Worm (Caenorhabditis elegans) whole organism, early embryonic: ENCODE results near the gene nhr-34.

ENCODE experiments used
- B0310.2 ChIP-seq: sonication (generic microtip); optimal IDR thresholded peaks from 2 replicates; lab custom pipeline; 2016; ENCODE audit warnings: mild to moderate bottlenecking, missing genetic modification characterization, missing compliant biosample characterization
- F13C5.2 ChIP-seq: sonication (generic microtip); optimal IDR thresholded peaks from 2 replicates; lab custom pipeline; 2017; ENCODE audit warnings: mild to moderate bottlenecking, missing genetic modification characterization, inconsistent platforms, missing compliant biosample characterization
- aly-1 ChIP-seq: sonication (generic microtip); optimal IDR thresholded peaks from 2 replicates; lab custom pipeline; 2016; ENCODE audit warnings: missing genetic modification characterization, missing compliant biosample characterization
- ama-1 ChIP-seq: fragments of 150-350 bp; optimal IDR thresholded peaks from 2 replicates; lab custom pipeline; 2014
- ceh-13 ChIP-seq: fragments of 200-800 bp; sonication (Bioruptor generic); optimal IDR thresholded peaks from 2 replicates; lab custom pipeline; 2018; ENCODE audit warnings: mild to moderate bottlenecking, missing genetic modification characterization, missing compliant biosample characterization
- ceh-36 ChIP-seq: sonication (generic microtip); optimal IDR thresholded peaks from 2 replicates; lab custom pipeline; 2016; ENCODE audit warnings: missing genetic modification characterization, inconsistent platforms, missing compliant biosample characterization
- ets-7 ChIP-seq: sonication (generic microtip); optimal IDR thresholded peaks from 2 replicates; lab custom pipeline; 2016; ENCODE audit warnings: missing genotype, missing genetic modification characterization, missing compliant biosample characterization
- flt-1 ChIP-seq: fragments of 200-800 bp; sonication (Bioruptor generic); IDR thresholded peaks from 2 replicates; pipeline ENCODE4 v1.3.6; 2022; ENCODE audit warnings: missing genetic modification characterization, missing compliant biosample characterization
- hmbx-1 ChIP-seq: sonication (generic microtip); optimal IDR thresholded peaks from 2 replicates; lab custom pipeline; 2016; ENCODE audit warnings: mild to moderate bottlenecking, missing genetic modification characterization, missing compliant biosample characterization
- hmg-4 ChIP-seq: fragments of 200-800 bp; sonication (Bioruptor generic); optimal IDR thresholded peaks from 2 replicates; lab custom pipeline; 2018; ENCODE audit warnings: mild to moderate bottlenecking, missing genetic modification characterization, missing compliant biosample characterization
- hnd-1 ChIP-seq: sonication (generic microtip); optimal IDR thresholded peaks from 2 replicates; lab custom pipeline; 2016; ENCODE audit warnings: missing genetic modification characterization, missing compliant biosample characterization
- pes-1 ChIP-seq: fragments of 200-800 bp; sonication (Bioruptor generic); IDR thresholded peaks from 2 replicates; pipeline ENCODE4 v1.3.6; 2022; ENCODE audit warnings: missing genetic modification reagents, missing genetic modification characterization, missing compliant biosample characterization
- scrt-1 ChIP-seq: fragments of 200-800 bp; sonication (Bioruptor generic); IDR thresholded peaks from 2 replicates; pipeline ENCODE4 v1.3.6; 2022; ENCODE audit warnings: missing genetic modification characterization, missing compliant biosample characterization
- sea-1 ChIP-seq: fragments of 200-800 bp; sonication (Bioruptor generic); conservative IDR thresholded peaks from 2 replicates; pipeline ENCODE4 v1.3.6; 2022; ENCODE audit warnings: missing genetic modification characterization, missing compliant biosample characterization
- tbx-11 ChIP-seq: fragments of 200-800 bp; sonication (Bioruptor generic); IDR thresholded peaks from 2 replicates; pipeline ENCODE4 v1.3.6; 2022; ENCODE audit warnings: missing genetic modification characterization, missing compliant biosample characterization
- tbx-37 ChIP-seq: fragments of 200-800 bp; sonication (Bioruptor generic); conservative IDR thresholded peaks from 2 replicates; pipeline ENCODE4 v1.3.6; 2022; ENCODE audit warnings: missing genetic modification reagents, missing genetic modification characterization, missing compliant biosample characterization
- tra-4 ChIP-seq: sonication (generic microtip); optimal IDR thresholded peaks from 2 replicates; lab custom pipeline; 2017; ENCODE audit warnings: missing genetic modification characterization, missing compliant biosample characterization

nhr-34 gene

DNA sequence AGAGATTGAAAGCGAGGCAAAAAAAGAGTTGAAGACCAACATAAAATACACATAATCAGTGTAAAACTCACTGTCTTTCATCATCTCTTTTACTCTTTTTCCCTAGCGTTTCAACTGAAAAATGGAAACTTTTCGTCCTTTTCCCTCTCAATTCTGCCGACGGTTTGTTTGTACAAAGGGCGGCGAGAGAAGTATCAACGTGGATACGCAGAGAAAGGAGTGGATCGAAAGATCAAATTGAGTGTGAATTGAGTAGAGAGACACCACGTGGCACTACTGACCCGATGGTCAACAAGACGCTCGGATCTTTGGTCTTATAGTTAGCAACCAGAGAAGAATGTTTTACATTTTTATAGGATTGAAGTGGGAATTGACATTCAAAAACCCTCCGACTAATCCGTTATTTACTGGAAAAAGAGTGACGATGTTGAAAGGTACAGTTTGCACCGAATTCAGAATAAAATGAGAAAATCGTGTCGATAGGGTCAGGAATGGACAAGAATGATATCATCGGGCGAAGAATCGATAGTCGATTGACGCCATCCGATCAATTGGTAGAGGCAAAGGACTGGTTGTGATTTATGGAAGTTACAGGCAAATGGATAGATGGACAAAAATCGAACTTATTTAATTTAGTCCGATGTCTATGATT, 4.3 kb downstream of the nhr-34 start:
- TF ChIP-seq tbx-37 (GFP tag; lab: Robert Waterston, UW) = no peak

DNA sequence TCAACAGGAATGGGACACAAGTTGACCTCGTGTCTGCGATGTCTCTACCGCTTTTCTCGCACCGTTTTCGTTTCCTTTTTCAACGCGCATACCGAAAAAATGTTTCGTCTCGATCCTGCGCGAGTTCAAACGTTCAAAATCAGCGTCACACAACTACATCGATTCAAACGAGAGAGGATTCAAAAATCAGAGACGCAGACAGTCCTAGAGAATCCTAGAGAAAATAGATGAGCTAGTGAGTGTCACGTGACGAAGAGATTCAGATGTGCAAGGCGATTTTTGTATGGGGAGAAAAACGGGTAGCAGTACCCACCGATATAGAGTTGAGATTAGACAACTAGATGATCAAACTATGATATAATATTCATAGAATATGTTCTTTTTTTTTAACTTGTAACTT, 5.5 kb downstream of the nhr-34 start:
- no peak for TF ChIP-seq hmg-4 (GFP tag; lab: Kevin White, UChicago)
- TF ChIP-seq hmbx-1 (tag; lab: Kevin White, UChicago) = no peak
- no peak for TF ChIP-seq ceh-13 (GFP tag; lab: Kevin White, UChicago)
- TF ChIP-seq ets-7 = no peak
- TF ChIP-seq aly-1 (tag; lab: Kevin White, UChicago) = no peak
- no peak for TF ChIP-seq tbx-37 (GFP tag; lab: Robert Waterston, UW)
- TF ChIP-seq sea-1 (GFP tag; lab: Robert Waterston, UW) = no peak
- TF ChIP-seq scrt-1 (GFP tag; lab: Robert Waterston, UW) = no peak
- TF ChIP-seq F13C5.2 (tag; lab: Kevin White, UChicago) = no peak
- no peak for TF ChIP-seq pes-1 (GFP tag; lab: Robert Waterston, UW)
- no peak for TF ChIP-seq ama-1
- no peak for TF ChIP-seq B0310.2
- no peak for TF ChIP-seq hnd-1 (tag; lab: Kevin White, UChicago)
- TF ChIP-seq tra-4 = no peak
- TF ChIP-seq flt-1 (GFP tag; lab: Robert Waterston, UW) = no peak
- TF ChIP-seq ceh-36 (tag; lab: Kevin White, UChicago) = no peak

DNA sequence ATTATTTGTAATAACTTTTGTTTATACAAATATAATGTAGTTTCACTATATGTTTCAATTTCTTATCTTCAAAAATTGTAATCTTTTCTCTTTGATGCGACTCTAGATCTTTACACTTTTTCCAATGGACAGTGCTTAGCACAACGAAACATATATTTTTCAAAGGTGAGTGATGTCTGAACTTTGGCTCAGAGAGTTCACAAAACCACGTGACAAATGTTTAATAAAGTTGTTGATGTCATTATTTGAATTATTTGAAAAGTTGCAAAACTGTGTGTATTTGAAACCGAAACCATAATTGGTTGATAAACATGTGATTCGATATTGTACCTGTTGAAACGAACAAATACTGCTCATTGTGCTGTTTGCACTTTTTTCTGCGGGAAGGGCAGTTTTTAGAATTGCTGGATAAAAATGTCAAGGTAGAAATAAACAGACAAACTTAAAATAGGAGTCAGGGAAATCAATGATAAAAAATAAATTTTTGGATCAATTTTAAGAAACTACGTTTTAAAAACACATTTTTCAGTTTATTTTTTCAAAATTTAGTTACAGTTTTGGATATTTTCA, 7.3 kb downstream of the nhr-34 start:
- TF ChIP-seq tra-4 (no peak), pes-1 (GFP tag; lab: Robert Waterston, UW) (no peak), tbx-11 (GFP tag; lab: Robert Waterston, UW) (no peak)

DNA sequence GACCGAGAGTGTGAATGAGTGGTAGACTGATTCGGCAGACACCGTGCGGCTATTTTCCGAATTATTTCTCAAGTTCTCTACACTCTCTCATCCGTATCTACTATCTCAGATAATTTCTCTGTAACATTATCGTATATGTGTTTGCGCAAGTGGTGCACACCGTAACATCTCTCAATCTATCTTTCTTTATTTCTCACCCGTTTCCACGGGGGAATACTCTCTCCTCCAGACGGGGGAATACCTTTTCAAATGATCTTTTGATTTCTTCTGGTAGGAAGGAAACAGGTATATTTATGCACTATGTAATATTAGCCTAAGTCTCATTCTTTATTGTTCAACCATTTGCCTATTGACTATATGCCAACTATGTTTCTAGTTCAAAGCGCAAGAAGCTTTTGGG, 8.4 kb downstream of the nhr-34 start:
- TF ChIP-seq sea-1 (GFP tag; lab: Robert Waterston, UW) (no peak), ets-7 (no peak), B0310.2 (no peak), pes-1 (GFP tag; lab: Robert Waterston, UW) (no peak), hmg-4 (GFP tag; lab: Kevin White, UChicago) (no peak), hnd-1 (tag; lab: Kevin White, UChicago) (no peak), ceh-13 (GFP tag; lab: Kevin White, UChicago) (no peak), scrt-1 (GFP tag; lab: Robert Waterston, UW) (no peak), tbx-37 (GFP tag; lab: Robert Waterston, UW) (no peak), tbx-11 (GFP tag; lab: Robert Waterston, UW) (no peak), hmbx-1 (tag; lab: Kevin White, UChicago) (no peak), F13C5.2 (tag; lab: Kevin White, UChicago) (no peak), flt-1 (GFP tag; lab: Robert Waterston, UW) (no peak), ama-1 (no peak), ceh-36 (tag; lab: Kevin White, UChicago) (no peak), tra-4 (no peak), aly-1 (tag; lab: Kevin White, UChicago) (no peak)

DNA sequence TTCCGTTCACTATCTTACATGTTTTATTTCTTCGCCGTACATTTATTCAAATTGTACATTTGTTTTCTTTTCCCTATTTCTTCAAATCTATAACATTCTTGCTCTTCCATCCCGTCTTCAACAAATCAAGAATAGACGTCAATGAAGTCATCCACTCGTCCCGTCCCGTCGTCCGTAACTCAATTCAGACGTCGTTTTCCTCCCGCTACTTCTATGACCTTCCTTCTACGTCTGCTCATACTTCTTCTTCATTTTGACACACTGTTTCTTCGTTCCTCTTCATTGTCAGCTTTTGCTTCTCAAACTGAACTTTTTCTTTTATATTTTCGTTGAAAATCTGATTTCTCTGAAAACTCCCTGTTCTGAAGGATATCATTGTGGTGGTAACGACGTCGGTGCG, 15.5 kb downstream of the nhr-34 start:
- TF ChIP-seq hmbx-1 (tag; lab: Kevin White, UChicago) (no peak), F13C5.2 (tag; lab: Kevin White, UChicago) (no peak), scrt-1 (GFP tag; lab: Robert Waterston, UW) (no peak), pes-1 (GFP tag; lab: Robert Waterston, UW) (no peak), ama-1 (no peak), hmg-4 (GFP tag; lab: Kevin White, UChicago) (no peak)

DNA sequence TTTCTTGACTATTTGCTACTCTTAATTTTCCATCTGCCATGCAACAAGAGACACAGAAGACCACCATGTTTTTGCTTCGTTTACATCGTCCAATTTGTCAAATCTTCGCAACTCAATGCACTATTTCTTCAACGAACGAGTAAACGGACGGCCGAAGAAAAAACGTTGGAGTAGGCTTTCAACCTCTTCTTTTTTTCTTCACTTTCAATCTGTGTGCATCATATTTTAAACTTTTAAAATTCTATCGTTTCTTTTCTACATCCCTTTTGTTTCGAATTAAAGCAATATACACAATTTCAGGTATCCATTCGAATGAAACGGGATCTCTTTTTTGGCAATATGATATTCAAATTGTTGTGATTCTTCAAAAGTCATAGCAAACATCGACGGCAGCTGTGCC, 17.7 kb downstream of the nhr-34 start, which contains the start of gene acc-1:
Gene acc-1, plus strand, starts transcription at position 301 of the 400 bp plus-strand sequence.
- TF ChIP-seq hmg-4 (GFP tag; lab: Kevin White, UChicago) = no peak
- no peak for TF ChIP-seq flt-1 (GFP tag; lab: Robert Waterston, UW)
- no peak for TF ChIP-seq scrt-1 (GFP tag; lab: Robert Waterston, UW)
- TF ChIP-seq pes-1 (GFP tag; lab: Robert Waterston, UW) = no peak
- no peak for TF ChIP-seq hmbx-1 (tag; lab: Kevin White, UChicago)
- no peak for TF ChIP-seq ceh-13 (GFP tag; lab: Kevin White, UChicago)
- no peak for TF ChIP-seq ama-1
- no peak for TF ChIP-seq hnd-1 (tag; lab: Kevin White, UChicago)
- TF ChIP-seq F13C5.2 (tag; lab: Kevin White, UChicago) = no peak
- no peak for TF ChIP-seq aly-1 (tag; lab: Kevin White, UChicago)
- TF ChIP-seq sea-1 (GFP tag; lab: Robert Waterston, UW) = no peak
- no peak for TF ChIP-seq B0310.2
- no peak for TF ChIP-seq ceh-36 (tag; lab: Kevin White, UChicago)
- TF ChIP-seq tbx-37 (GFP tag; lab: Robert Waterston, UW) = no peak
- TF ChIP-seq tbx-11 (GFP tag; lab: Robert Waterston, UW) = no peak
- TF ChIP-seq tra-4 = no peak

DNA sequence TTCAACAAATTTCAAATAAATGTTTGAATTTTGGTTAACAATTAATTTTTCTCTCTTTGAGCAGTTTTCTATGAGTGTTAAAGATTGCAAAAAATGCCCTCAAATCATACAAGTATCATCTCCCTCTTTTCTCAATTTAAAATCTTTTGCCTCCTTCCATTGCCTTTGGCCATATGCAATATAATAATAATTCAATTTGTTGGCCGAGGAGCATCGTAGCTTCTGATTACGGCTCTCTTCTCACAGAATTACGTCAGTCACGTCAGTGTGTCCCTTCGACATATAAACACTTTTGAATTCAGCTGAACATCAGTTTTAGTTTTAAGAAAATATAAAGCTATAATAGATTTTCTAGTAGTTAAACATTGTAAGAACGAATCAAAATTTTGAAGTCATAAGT, 19.9 kb downstream of the nhr-34 start:
- TF ChIP-seq hnd-1 (tag; lab: Kevin White, UChicago) (no peak), ceh-13 (GFP tag; lab: Kevin White, UChicago) (no peak), B0310.2 (no peak)

DNA sequence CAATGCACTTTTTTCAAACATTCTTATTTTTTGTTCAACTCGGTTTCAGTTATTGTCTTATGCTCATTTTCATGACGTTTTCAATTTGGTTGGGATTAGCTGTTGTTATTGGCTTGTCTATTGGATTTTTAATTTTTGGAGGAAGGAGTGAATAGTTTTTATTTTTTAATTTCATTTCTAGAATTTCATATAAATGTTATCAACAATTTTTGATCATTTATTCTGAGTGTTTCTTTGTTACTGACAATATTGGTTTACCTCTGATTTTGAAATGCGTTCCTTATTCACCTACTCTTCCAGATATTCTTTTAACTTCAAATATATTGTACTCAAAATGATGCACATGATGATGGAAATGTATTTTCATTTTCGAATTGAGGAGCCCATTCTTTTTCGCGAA, 21.5 kb downstream of the nhr-34 start, which contains the start of gene F58G6.7:
Gene F58G6.7, plus strand, starts transcription at position 301 of the 400 bp plus-strand sequence.
- no peak for TF ChIP-seq tra-4
- TF ChIP-seq B0310.2 = no peak
- no peak for TF ChIP-seq aly-1 (tag; lab: Kevin White, UChicago)
- no peak for TF ChIP-seq ama-1
- TF ChIP-seq ets-7 = no peak
- no peak for TF ChIP-seq ceh-36 (tag; lab: Kevin White, UChicago)
- TF ChIP-seq hmbx-1 (tag; lab: Kevin White, UChicago) = no peak
- no peak for TF ChIP-seq ceh-13 (GFP tag; lab: Kevin White, UChicago)
- TF ChIP-seq hnd-1 (tag; lab: Kevin White, UChicago) = no peak
- no peak for TF ChIP-seq flt-1 (GFP tag; lab: Robert Waterston, UW)
- TF ChIP-seq scrt-1 (GFP tag; lab: Robert Waterston, UW) = no peak
- TF ChIP-seq pes-1 (GFP tag; lab: Robert Waterston, UW) = no peak
- no peak for TF ChIP-seq tbx-37 (GFP tag; lab: Robert Waterston, UW)
- no peak for TF ChIP-seq sea-1 (GFP tag; lab: Robert Waterston, UW)
- no peak for TF ChIP-seq tbx-11 (GFP tag; lab: Robert Waterston, UW)
- TF ChIP-seq F13C5.2 (tag; lab: Kevin White, UChicago) = no peak
- TF ChIP-seq hmg-4 (GFP tag; lab: Kevin White, UChicago) = no peak
